Fruit fly (Drosophila melanogaster) whole organism, prepupa: ENCODE measurements around the gene Trm1.

Source experiments
- Blimp-1 ChIP-seq: fragments of 200-800 bp; sonication (Bioruptor generic); optimal IDR thresholded peaks from 3 replicates; lab custom pipeline; 2017; ENCODE audit warnings: missing biosample characterization, missing genetic modification characterization, mild to moderate bottlenecking, moderate library complexity, missing genetic modification reagents
- CG3919 ChIP-seq: fragments of 200-800 bp; sonication (Bioruptor generic); optimal IDR thresholded peaks from 3 replicates; lab custom pipeline; 2016; ENCODE audit warnings: missing biosample characterization, missing genetic modification characterization
- CG6276 ChIP-seq: fragments of 200-800 bp; sonication (Bioruptor generic); optimal IDR thresholded peaks from 2 replicates; lab custom pipeline; 2017; ENCODE audit warnings: missing biosample characterization, mild to moderate bottlenecking, missing genetic modification characterization
- CG6808 ChIP-seq: fragments of 200-800 bp; sonication (Bioruptor generic); optimal IDR thresholded peaks from 3 replicates; lab custom pipeline; 2017; ENCODE audit warnings: missing biosample characterization, missing genetic modification characterization, mild to moderate bottlenecking, moderate library complexity, missing genetic modification reagents
- CG8119 ChIP-seq: fragments of 200-800 bp; sonication (Bioruptor generic); IDR thresholded peaks from 3 replicates; pipeline ENCODE4 v1.3.6; 2022; ENCODE audit warnings: missing biosample characterization, missing genetic modification characterization
- CG8632 ChIP-seq: fragments of 200-800 bp; sonication (Bioruptor generic); optimal IDR thresholded peaks from 3 replicates; lab custom pipeline; 2016; ENCODE audit warnings: missing biosample characterization, missing genetic modification characterization
- CG9139 ChIP-seq: fragments of 200-800 bp; sonication (Bioruptor generic); optimal IDR thresholded peaks from 3 replicates; lab custom pipeline; 2017; ENCODE audit warnings: missing biosample characterization, mild to moderate bottlenecking, missing genetic modification characterization
- Eip78C ChIP-seq: fragments of 200-800 bp; sonication (Bioruptor generic); peaks from one replicate; lab custom pipeline; 2016; ENCODE audit warnings: missing biosample characterization, missing genetic modification characterization
- Eip93F ChIP-seq: fragments of 200-800 bp; sonication (Bioruptor generic); optimal IDR thresholded peaks from 2 replicates; lab custom pipeline; 2016; ENCODE audit warnings: missing biosample characterization, mild to moderate bottlenecking, missing genetic modification characterization
- Ets96B ChIP-seq: fragments of 200-800 bp; optimal IDR thresholded peaks from 2 replicates; lab custom pipeline; 2019; ENCODE audit warnings: missing biosample characterization, mild to moderate bottlenecking, missing genetic modification characterization, moderate library complexity
- Hr39 ChIP-seq: fragments of 200-800 bp; sonication (Bioruptor generic); optimal IDR thresholded peaks from 2 replicates; lab custom pipeline; 2016; ENCODE audit warnings: missing biosample characterization, missing genetic modification characterization
- Sox15 ChIP-seq: fragments of 200-800 bp; sonication (Bioruptor generic); optimal IDR thresholded peaks from 3 replicates; lab custom pipeline; 2016; ENCODE audit warnings: missing biosample characterization, missing genetic modification characterization
- acj6 ChIP-seq: fragments of 200-800 bp; sonication (Bioruptor generic); optimal IDR thresholded peaks from 3 replicates; lab custom pipeline; 2016; ENCODE audit warnings: missing biosample characterization, missing genetic modification characterization
- cyc ChIP-seq: fragments of 200-800 bp; sonication (Bioruptor generic); optimal IDR thresholded peaks from 3 replicates; lab custom pipeline; 2016; ENCODE audit warnings: missing biosample characterization, missing genetic modification characterization
- esn ChIP-seq: fragments of 200-800 bp; sonication (Bioruptor generic); optimal IDR thresholded peaks from 2 replicates; lab custom pipeline; 2016; ENCODE audit warnings: missing biosample characterization, mild to moderate bottlenecking, missing genetic modification characterization, moderate library complexity
- fd85E ChIP-seq: fragments of 200-800 bp; sonication (Bioruptor generic); optimal IDR thresholded peaks from 3 replicates; lab custom pipeline; 2016; ENCODE audit warnings: missing biosample characterization, missing genetic modification characterization
- fkh ChIP-seq: fragments of 200-800 bp; sonication (Bioruptor generic); optimal IDR thresholded peaks from 3 replicates; lab custom pipeline; 2017; ENCODE audit warnings: missing biosample characterization, mild to moderate bottlenecking, missing genetic modification characterization, moderate library complexity
- lz ChIP-seq: fragments of 200-800 bp; sonication (Bioruptor generic); optimal IDR thresholded peaks from 3 replicates; lab custom pipeline; 2016; ENCODE audit warnings: missing biosample characterization, missing genetic modification characterization
- net ChIP-seq: fragments of 200-800 bp; sonication (Bioruptor generic); optimal IDR thresholded peaks from 3 replicates; lab custom pipeline; 2016; ENCODE audit warnings: missing biosample characterization, missing genetic modification characterization
- ss ChIP-seq, 2 experiments: fragments of 200-800 bp; sonication (Bioruptor generic); optimal IDR thresholded peaks; 2 replicates in 1 of 2; 3 replicates in 1 of 2; lab custom pipeline; 2017 to 2018; ENCODE audit warnings: mild to moderate bottlenecking in 2 of 2, missing biosample characterization in 2 of 2, missing genetic modification characterization in 2 of 2, moderate library complexity in 1 of 2
- vri ChIP-seq: fragments of 200-800 bp; sonication (Bioruptor generic); optimal IDR thresholded peaks from 3 replicates; lab custom pipeline; 2016; ENCODE audit warnings: missing biosample characterization, mild to moderate bottlenecking, missing genetic modification characterization

The Trm1 gene

DNA sequence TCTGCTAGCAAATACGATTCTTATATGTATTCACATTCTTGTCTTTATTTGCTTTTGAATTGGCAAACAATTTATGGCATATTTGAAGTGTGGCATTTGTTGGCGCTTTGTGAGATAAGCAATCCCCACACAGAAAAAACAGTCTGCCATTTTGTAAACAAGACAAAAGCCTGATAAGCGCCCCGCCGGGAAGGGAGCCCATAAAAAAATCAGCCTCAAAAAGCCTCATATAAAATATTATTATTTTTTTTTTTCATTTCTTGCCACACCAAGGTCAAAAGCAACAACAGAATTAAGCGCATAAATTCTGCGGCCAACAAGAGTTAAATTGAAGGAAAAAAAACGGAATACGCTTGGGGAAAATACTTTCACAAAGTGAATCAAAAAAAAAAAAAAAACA, 47.5 kb downstream of the Trm1 start (continued):
- TF ChIP-seq Ets96B (tag; lab: Kevin White, UChicago): no peak
- TF ChIP-seq CG6276 (GFP tag; lab: Kevin White, UChicago): peak; percentile 25
- TF ChIP-seq esn: peak; percentile 42
- TF ChIP-seq fd85E: no peak
- TF ChIP-seq Hr39: no peak
- TF ChIP-seq CG8632 (GFP tag; lab: Kevin White, UChicago): no peak
- no peak for TF ChIP-seq cyc (GFP tag; lab: Kevin White, UChicago)
- TF ChIP-seq Blimp-1 (GFP tag; lab: Kevin White, UChicago): peak; percentile 31
- peak; percentile 92 for TF ChIP-seq fkh (GFP tag; lab: Kevin White, UChicago)
- no peak for TF ChIP-seq net
- TF ChIP-seq ss (GFP tag; optimal IDR thresholded peaks at IDR 0.05; lab: Kevin White, UChicago): peak in 1 of 2 experiments; percentile 49
- TF ChIP-seq CG3919 (GFP tag; lab: Kevin White, UChicago): no peak
- TF ChIP-seq acj6 (GFP tag; lab: Kevin White, UChicago): no peak
- TF ChIP-seq CG9139 (GFP tag; lab: Kevin White, UChicago): no peak
- TF ChIP-seq Sox15 (GFP tag; lab: Kevin White, UChicago): no peak
- no peak for TF ChIP-seq CG8119 (GFP tag; lab: Robert Waterston, UW)

DNA sequence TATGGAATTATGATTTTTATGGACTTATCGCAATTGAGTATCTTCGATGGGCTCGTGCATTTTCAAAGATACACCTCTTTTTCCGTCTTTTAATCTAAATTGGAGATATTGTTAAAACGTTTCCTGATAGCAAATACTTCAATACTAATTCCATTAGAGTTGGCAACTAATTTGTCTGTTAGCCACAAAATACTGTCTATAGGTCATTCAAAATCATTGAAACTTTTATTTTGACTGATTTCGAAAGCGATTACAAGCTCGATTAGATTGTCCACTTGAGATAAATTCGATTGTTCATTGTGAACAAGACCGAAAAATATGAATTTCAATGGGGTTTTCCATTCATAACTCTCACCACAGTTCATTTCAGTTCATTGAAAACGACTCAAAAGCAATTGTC, 48.3 kb downstream of the Trm1 start:
- TF ChIP-seq vri (GFP tag; lab: Kevin White, UChicago): peak; percentile 28
- TF ChIP-seq CG6808 (GFP tag; lab: Kevin White, UChicago): no peak
- TF ChIP-seq, all 60 proteins: peak for 1

- peak; percentile 36 for TF ChIP-seq Eip93F (GFP tag; lab: Kevin White, UChicago)
- no peak for TF ChIP-seq Hr39
- TF ChIP-seq Blimp-1 (GFP tag; lab: Kevin White, UChicago): peak; percentile 51
- no peak for TF ChIP-seq CG6808 (GFP tag; lab: Kevin White, UChicago)
- no peak for TF ChIP-seq lz (GFP tag; lab: Kevin White, UChicago)
- TF ChIP-seq Eip78C (GFP tag; lab: Kevin White, UChicago): peak; percentile 18
Observed at dm6 chr2L:12478494-12478893, 50.7 kb downstream of the Trm1 start.
